Fruit fly (Drosophila melanogaster) whole organism, prepupa: ENCODE measurements around the gene CG2540.

ENCODE experiments used
- Blimp-1 ChIP-seq: fragments of 200-800 bp; sonication (Bioruptor generic); optimal IDR thresholded peaks from 3 replicates; lab custom pipeline; 2017; ENCODE audit warnings: missing biosample characterization, missing genetic modification characterization, mild to moderate bottlenecking, moderate library complexity, missing genetic modification reagents
- CG10631 ChIP-seq: fragments of 200-800 bp; sonication (Bioruptor generic); optimal IDR thresholded peaks from 2 replicates; lab custom pipeline; 2016; ENCODE audit warnings: missing biosample characterization, missing genetic modification characterization
- CG10669 ChIP-seq: fragments of 200-800 bp; sonication (Bioruptor generic); optimal IDR thresholded peaks from 3 replicates; lab custom pipeline; 2018; ENCODE audit warnings: missing biosample characterization, mild to moderate bottlenecking, missing genetic modification characterization, moderate library complexity
- CG11762 ChIP-seq: fragments of 200-800 bp; sonication (Bioruptor generic); optimal IDR thresholded peaks from 3 replicates; lab custom pipeline; 2016; ENCODE audit warnings: missing biosample characterization, missing genetic modification characterization; ENCODE audit not compliant: insufficient read depth
- CG11902 ChIP-seq: fragments of 200-800 bp; sonication (Bioruptor generic); optimal IDR thresholded peaks from 3 replicates; lab custom pipeline; 2016; ENCODE audit warnings: missing biosample characterization, missing genetic modification characterization
- CG16779 ChIP-seq: fragments of 200-800 bp; sonication (Bioruptor generic); optimal IDR thresholded peaks from 3 replicates; lab custom pipeline; 2017; ENCODE audit warnings: missing biosample characterization, mild to moderate bottlenecking, missing genetic modification characterization
- CG3032 ChIP-seq: fragments of 200-800 bp; optimal IDR thresholded peaks from 2 replicates; lab custom pipeline; 2019; ENCODE audit warnings: missing biosample characterization, mild to moderate bottlenecking, missing genetic modification characterization, moderate library complexity
- CG32006 ChIP-seq: fragments of 200-800 bp; sonication (Bioruptor generic); optimal IDR thresholded peaks from 3 replicates; lab custom pipeline; 2017; ENCODE audit warnings: missing biosample characterization, mild to moderate bottlenecking, missing genetic modification characterization
- CG3919 ChIP-seq: fragments of 200-800 bp; sonication (Bioruptor generic); optimal IDR thresholded peaks from 3 replicates; lab custom pipeline; 2016; ENCODE audit warnings: missing biosample characterization, missing genetic modification characterization
- CG4318 ChIP-seq: fragments of 200-800 bp; sonication (Bioruptor generic); optimal IDR thresholded peaks from 3 replicates; lab custom pipeline; 2017; ENCODE audit warnings: missing biosample characterization, mild to moderate bottlenecking, missing genetic modification characterization
- CG6163 ChIP-seq: fragments of 200-800 bp; sonication (Bioruptor generic); IDR thresholded peaks from 3 replicates; pipeline ENCODE4 v1.3.6; 2022; ENCODE audit warnings: missing biosample characterization, missing genetic modification characterization
- CG6276 ChIP-seq: fragments of 200-800 bp; sonication (Bioruptor generic); optimal IDR thresholded peaks from 2 replicates; lab custom pipeline; 2017; ENCODE audit warnings: missing biosample characterization, mild to moderate bottlenecking, missing genetic modification characterization
- CG6792 ChIP-seq: fragments of 200-800 bp; sonication (Bioruptor generic); optimal IDR thresholded peaks from 3 replicates; lab custom pipeline; 2016; ENCODE audit warnings: missing biosample characterization, missing genetic modification characterization
- CG6808 ChIP-seq: fragments of 200-800 bp; sonication (Bioruptor generic); optimal IDR thresholded peaks from 3 replicates; lab custom pipeline; 2017; ENCODE audit warnings: missing biosample characterization, missing genetic modification characterization, mild to moderate bottlenecking, moderate library complexity, missing genetic modification reagents
- CG6854 ChIP-seq: fragments of 200-800 bp; sonication (Bioruptor generic); optimal IDR thresholded peaks from 2 replicates; lab custom pipeline; 2017; ENCODE audit warnings: missing biosample characterization, mild to moderate bottlenecking, missing genetic modification characterization
- CG8119 ChIP-seq: fragments of 200-800 bp; sonication (Bioruptor generic); IDR thresholded peaks from 3 replicates; pipeline ENCODE4 v1.3.6; 2022; ENCODE audit warnings: missing biosample characterization, missing genetic modification characterization
- CG8319 ChIP-seq: fragments of 200-800 bp; sonication (Bioruptor generic); optimal IDR thresholded peaks from 3 replicates; lab custom pipeline; 2016; ENCODE audit warnings: missing biosample characterization, missing genetic modification characterization
- CG8632 ChIP-seq: fragments of 200-800 bp; sonication (Bioruptor generic); optimal IDR thresholded peaks from 3 replicates; lab custom pipeline; 2016; ENCODE audit warnings: missing biosample characterization, missing genetic modification characterization
- CG9139 ChIP-seq: fragments of 200-800 bp; sonication (Bioruptor generic); optimal IDR thresholded peaks from 3 replicates; lab custom pipeline; 2017; ENCODE audit warnings: missing biosample characterization, mild to moderate bottlenecking, missing genetic modification characterization
- Eip75B ChIP-seq: fragments of 200-800 bp; sonication (Bioruptor generic); optimal IDR thresholded peaks from 3 replicates; lab custom pipeline; 2016; ENCODE audit warnings: missing biosample characterization, missing genetic modification characterization
- Eip78C ChIP-seq: fragments of 200-800 bp; sonication (Bioruptor generic); peaks from one replicate; lab custom pipeline; 2016; ENCODE audit warnings: missing biosample characterization, missing genetic modification characterization
- Eip93F ChIP-seq: fragments of 200-800 bp; sonication (Bioruptor generic); optimal IDR thresholded peaks from 2 replicates; lab custom pipeline; 2016; ENCODE audit warnings: missing biosample characterization, mild to moderate bottlenecking, missing genetic modification characterization
- Ets96B ChIP-seq: fragments of 200-800 bp; optimal IDR thresholded peaks from 2 replicates; lab custom pipeline; 2019; ENCODE audit warnings: missing biosample characterization, mild to moderate bottlenecking, missing genetic modification characterization, moderate library complexity
- Gug ChIP-seq: fragments of 200-800 bp; sonication (Bioruptor generic); IDR thresholded peaks from 2 replicates; pipeline ENCODE4 v1.3.6; 2022; ENCODE audit warnings: missing biosample characterization, missing genetic modification characterization
- Hr39 ChIP-seq: fragments of 200-800 bp; sonication (Bioruptor generic); optimal IDR thresholded peaks from 2 replicates; lab custom pipeline; 2016; ENCODE audit warnings: missing biosample characterization, missing genetic modification characterization
- Hr4 ChIP-seq: fragments of 200-800 bp; sonication (Bioruptor generic); optimal IDR thresholded peaks from 3 replicates; lab custom pipeline; 2016; ENCODE audit warnings: missing biosample characterization, missing genetic modification characterization
- Smox ChIP-seq: fragments of 200-800 bp; sonication (Bioruptor generic); optimal IDR thresholded peaks from 3 replicates; lab custom pipeline; 2016; ENCODE audit warnings: missing biosample characterization, missing genetic modification characterization
- Sox102F ChIP-seq: fragments of 200-800 bp; sonication (Bioruptor generic); optimal IDR thresholded peaks from 2 replicates; lab custom pipeline; 2016; ENCODE audit warnings: missing biosample characterization, mild to moderate bottlenecking, missing genetic modification characterization
- Sox14 ChIP-seq: fragments of 200-800 bp; sonication (Bioruptor generic); optimal IDR thresholded peaks from 3 replicates; lab custom pipeline; 2016; ENCODE audit warnings: missing biosample characterization, missing genetic modification characterization
- achi ChIP-seq: fragments of 200-800 bp; sonication (Bioruptor generic); optimal IDR thresholded peaks from 3 replicates; lab custom pipeline; 2016; ENCODE audit warnings: missing biosample characterization, missing genetic modification characterization
- acj6 ChIP-seq: fragments of 200-800 bp; sonication (Bioruptor generic); optimal IDR thresholded peaks from 3 replicates; lab custom pipeline; 2016; ENCODE audit warnings: missing biosample characterization, missing genetic modification characterization
- cyc ChIP-seq: fragments of 200-800 bp; sonication (Bioruptor generic); optimal IDR thresholded peaks from 3 replicates; lab custom pipeline; 2016; ENCODE audit warnings: missing biosample characterization, missing genetic modification characterization
- eg ChIP-seq: fragments of 200-800 bp; sonication (Bioruptor generic); IDR thresholded peaks from 3 replicates; pipeline ENCODE4 v1.3.6; 2022; ENCODE audit warnings: missing biosample characterization, missing genetic modification characterization
- esn ChIP-seq: fragments of 200-800 bp; sonication (Bioruptor generic); optimal IDR thresholded peaks from 2 replicates; lab custom pipeline; 2016; ENCODE audit warnings: missing biosample characterization, mild to moderate bottlenecking, missing genetic modification characterization, moderate library complexity
- fd59A ChIP-seq: fragments of 200-800 bp; sonication (Bioruptor generic); optimal IDR thresholded peaks from 2 replicates; lab custom pipeline; 2017; ENCODE audit warnings: missing biosample characterization, mild to moderate bottlenecking, missing genetic modification characterization, missing genetic modification reagents
- fd85E ChIP-seq: fragments of 200-800 bp; sonication (Bioruptor generic); optimal IDR thresholded peaks from 3 replicates; lab custom pipeline; 2016; ENCODE audit warnings: missing biosample characterization, missing genetic modification characterization
- fkh ChIP-seq: fragments of 200-800 bp; sonication (Bioruptor generic); optimal IDR thresholded peaks from 3 replicates; lab custom pipeline; 2017; ENCODE audit warnings: missing biosample characterization, mild to moderate bottlenecking, missing genetic modification characterization, moderate library complexity
- net ChIP-seq: fragments of 200-800 bp; sonication (Bioruptor generic); optimal IDR thresholded peaks from 3 replicates; lab custom pipeline; 2016; ENCODE audit warnings: missing biosample characterization, missing genetic modification characterization
- salr ChIP-seq, 2 experiments: fragments of 200-800 bp; sonication (Bioruptor generic); optimal IDR thresholded peaks; 3 replicates each; lab custom pipeline; 2016 to 2018; ENCODE audit warnings: missing biosample characterization in 2 of 2, missing genetic modification characterization in 2 of 2, mild to moderate bottlenecking in 1 of 2
- spab ChIP-seq: fragments of 200-800 bp; sonication (Bioruptor generic); optimal IDR thresholded peaks from 2 replicates; lab custom pipeline; 2017; ENCODE audit warnings: missing biosample characterization, mild to moderate bottlenecking, missing genetic modification characterization, missing genetic modification reagents
- ss ChIP-seq, 2 experiments: fragments of 200-800 bp; sonication (Bioruptor generic); optimal IDR thresholded peaks; 2 replicates in 1 of 2; 3 replicates in 1 of 2; lab custom pipeline; 2017 to 2018; ENCODE audit warnings: mild to moderate bottlenecking in 2 of 2, missing biosample characterization in 2 of 2, missing genetic modification characterization in 2 of 2, moderate library complexity in 1 of 2
- svp ChIP-seq: fragments of 200-800 bp; sonication (Bioruptor generic); peaks from one replicate; lab custom pipeline; 2016; ENCODE audit warnings: missing biosample characterization, missing genetic modification characterization
- vri ChIP-seq: fragments of 200-800 bp; sonication (Bioruptor generic); optimal IDR thresholded peaks from 3 replicates; lab custom pipeline; 2016; ENCODE audit warnings: missing biosample characterization, mild to moderate bottlenecking, missing genetic modification characterization

The CG2540 gene

DNA sequence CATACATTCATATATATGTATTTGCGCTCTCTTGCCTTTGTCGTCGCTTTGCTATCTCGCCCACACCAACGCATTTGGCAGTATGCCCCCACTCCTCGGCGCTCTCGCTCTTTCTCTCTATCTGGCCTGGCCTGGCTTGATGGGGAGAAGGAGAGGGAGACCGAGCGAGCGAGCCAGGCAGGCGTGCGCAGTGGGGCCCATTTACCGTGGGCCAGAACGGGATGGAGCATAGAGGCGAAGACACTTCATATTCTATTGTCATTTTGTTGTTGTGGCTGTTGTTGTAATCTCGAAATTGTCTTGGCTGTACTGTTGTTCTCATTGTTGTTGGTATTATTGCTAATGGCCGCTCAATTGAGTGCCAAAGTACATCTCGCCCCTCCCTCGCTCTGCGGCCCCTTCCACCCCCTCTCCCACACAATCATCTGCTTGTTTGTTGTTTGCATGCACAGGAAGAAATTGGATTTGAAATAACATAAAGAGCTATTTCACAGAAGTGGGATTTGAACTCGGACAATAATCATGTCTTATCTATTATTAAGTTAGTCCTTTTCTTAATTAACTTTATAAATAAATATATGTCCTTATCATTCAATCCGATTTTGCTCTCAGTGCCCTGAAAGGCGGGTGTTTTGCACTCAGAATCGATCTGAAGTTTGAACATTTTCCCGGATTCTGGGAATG, 35.6 kb downstream of the CG2540 start (continued):
- TF ChIP-seq CG4318 (GFP tag; lab: Kevin White, UChicago), result peak; percentile 83
- peak; percentile 88 for TF ChIP-seq CG3919 (GFP tag; lab: Kevin White, UChicago)
- TF ChIP-seq fd85E (GFP tag; lab: Kevin White, UChicago), result peak; percentile 4
- peak; percentile 79 for TF ChIP-seq vri
- TF ChIP-seq Blimp-1 (GFP tag; lab: Kevin White, UChicago), result peak; percentile 73
- TF ChIP-seq salr (GFP tag; optimal IDR thresholded peaks at IDR 0.05; lab: Kevin White, UChicago), result peak; percentile 64 to 86
- peak; percentile 90 for TF ChIP-seq CG10669 (GFP tag; lab: Kevin White, UChicago)
- TF ChIP-seq esn (GFP tag; lab: Kevin White, UChicago), result peak; percentile 88
- TF ChIP-seq CG11902 (GFP tag; lab: Kevin White, UChicago), result peak; percentile 73
- peak; percentile 61 for TF ChIP-seq CG9139
- peak; percentile 63 for TF ChIP-seq CG8319 (GFP tag; lab: Kevin White, UChicago)
- peak; percentile 94 for TF ChIP-seq CG6163 (GFP tag; lab: Robert Waterston, UW)
- TF ChIP-seq Hr39 (GFP tag; lab: Kevin White, UChicago), result peak; percentile 78
- TF ChIP-seq achi (GFP tag; lab: Kevin White, UChicago), result peak; percentile 88
- peak; percentile 97 for TF ChIP-seq eg (GFP tag; lab: Robert Waterston, UW)
- peak; percentile 71 for TF ChIP-seq Eip75B

DNA sequence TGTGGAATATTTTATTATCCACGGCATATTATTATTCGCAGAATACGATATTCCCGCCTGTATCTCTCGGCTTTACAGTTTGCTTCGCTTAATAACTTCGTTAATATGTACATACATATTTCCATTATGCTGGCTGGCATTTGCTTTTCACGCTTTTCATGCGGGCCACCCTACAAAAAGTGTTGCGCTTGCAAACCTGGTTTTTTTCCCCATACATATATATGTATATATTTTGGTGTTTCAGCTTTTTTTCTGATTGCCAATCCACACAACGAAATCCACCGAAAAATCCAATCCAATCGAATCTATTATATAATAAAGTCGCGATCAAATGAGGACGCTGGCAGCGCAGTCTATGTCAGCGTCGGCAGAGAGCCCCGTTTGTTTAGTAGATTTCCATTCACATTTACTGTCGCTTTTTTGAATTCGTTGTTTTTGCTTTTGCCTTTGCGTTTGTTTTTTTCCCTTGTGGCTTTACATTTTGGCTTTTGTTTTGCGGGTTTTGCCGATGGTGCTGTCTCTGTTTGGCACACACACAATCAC, 36.2 kb downstream of the CG2540 start:
- TF ChIP-seq net (peak; percentile 24), Gug (GFP tag; lab: Robert Waterston, UW) (no peak)

DNA sequence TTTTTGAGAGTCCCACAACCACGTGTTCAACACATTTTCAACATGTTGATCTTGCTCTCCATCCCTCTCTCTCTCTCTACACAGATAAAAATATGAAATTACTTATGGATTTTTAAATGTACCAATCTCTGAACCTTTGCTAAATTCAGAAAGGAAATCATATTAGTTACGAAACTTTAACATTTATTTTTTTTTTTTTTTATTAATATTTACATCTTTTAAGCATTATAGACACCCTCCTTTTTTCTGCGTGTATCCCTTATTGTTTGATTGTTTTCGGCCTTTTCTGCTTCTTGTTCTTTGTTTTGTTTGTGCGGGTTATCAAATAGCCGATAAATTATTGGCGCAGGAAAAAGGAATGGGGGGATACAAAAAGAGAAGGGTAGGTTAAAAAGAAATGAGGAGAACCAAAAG, 36.8 kb downstream of the CG2540 start:
- TF ChIP-seq CG11902 (GFP tag; lab: Kevin White, UChicago), result peak; percentile 68
- TF ChIP-seq spab (GFP tag; lab: Kevin White, UChicago), result peak; percentile 76
- TF ChIP-seq esn (GFP tag; lab: Kevin White, UChicago), result peak; percentile 95
- peak; percentile 74 for TF ChIP-seq net
- peak; percentile 84 for TF ChIP-seq CG6792 (GFP tag; lab: Kevin White, UChicago)
- peak; percentile 87 for TF ChIP-seq Ets96B (tag; lab: Kevin White, UChicago)
- peak; percentile 66 for TF ChIP-seq fd59A
- TF ChIP-seq Hr39 (GFP tag; lab: Kevin White, UChicago), result peak; percentile 78
- TF ChIP-seq CG8119 (GFP tag; lab: Robert Waterston, UW), result peak; percentile 82
- TF ChIP-seq Eip78C (GFP tag; lab: Kevin White, UChicago), result peak; percentile 95
- peak; percentile 87 for TF ChIP-seq CG6163 (GFP tag; lab: Robert Waterston, UW)
- TF ChIP-seq CG6808 (GFP tag; lab: Kevin White, UChicago), result peak; percentile 70
- TF ChIP-seq fd85E (GFP tag; lab: Kevin White, UChicago), result peak; percentile 39
- TF ChIP-seq cyc, result peak; percentile 91
- TF ChIP-seq CG10669 (GFP tag; lab: Kevin White, UChicago), result peak; percentile 80
- TF ChIP-seq Sox102F, result peak; percentile 90
- peak; percentile 58 for TF ChIP-seq Eip93F
- peak; percentile 72 for TF ChIP-seq CG32006 (GFP tag; lab: Kevin White, UChicago)
- peak; percentile 87 for TF ChIP-seq eg (GFP tag; lab: Robert Waterston, UW)
- TF ChIP-seq CG4318 (GFP tag; lab: Kevin White, UChicago), result peak; percentile 8
- peak; percentile 91 for TF ChIP-seq Smox (GFP tag; lab: Kevin White, UChicago)
- TF ChIP-seq CG16779 (tag; lab: Kevin White, UChicago), result peak; percentile 63
- peak; percentile 81 for TF ChIP-seq vri
- peak; percentile 87 for TF ChIP-seq CG3032
- peak; percentile 78 for TF ChIP-seq acj6
- peak; percentile 80 for TF ChIP-seq Sox14
- TF ChIP-seq CG11762 (GFP tag; lab: Kevin White, UChicago), result peak; percentile 61
- peak; percentile 86 for TF ChIP-seq fkh (GFP tag; lab: Kevin White, UChicago)
- TF ChIP-seq CG3919 (GFP tag; lab: Kevin White, UChicago), result peak; percentile 85
- TF ChIP-seq CG8632 (GFP tag; lab: Kevin White, UChicago), result peak; percentile 93
- TF ChIP-seq svp, result peak; percentile 96
- TF ChIP-seq Hr4 (GFP tag; lab: Kevin White, UChicago), result peak; percentile 63
- TF ChIP-seq Blimp-1 (GFP tag; lab: Kevin White, UChicago), result peak; percentile 76
- TF ChIP-seq CG6276 (GFP tag; lab: Kevin White, UChicago), result peak; percentile 46
- TF ChIP-seq CG6854 (GFP tag; lab: Kevin White, UChicago), result peak; percentile 77
- TF ChIP-seq ss (GFP tag; optimal IDR thresholded peaks at IDR 0.05; lab: Kevin White, UChicago), result peak; percentile 77 to 83
- TF ChIP-seq CG10631 (GFP tag; lab: Kevin White, UChicago), result peak; percentile 91
